Worm (Caenorhabditis elegans) whole organism, midembryonic: ENCODE measurements around the gene Y54F10AM.8.
"Not testable (repeated sequence)": the region's sequence is repeated elsewhere in the genome, so short reads cannot be mapped to it uniquely, and the experiment has no call there.

Experiments
- T22C8.4 ChIP-seq: fragments of 200-800 bp; sonication (Bioruptor generic); IDR thresholded peaks from 2 replicates; pipeline ENCODE4 v1.3.6; 2022; ENCODE audit warnings: missing genetic modification characterization, missing compliant biosample characterization
- cog-1 ChIP-seq: sonication (generic microtip); optimal IDR thresholded peaks from 2 replicates; lab custom pipeline; 2016; ENCODE audit warnings: missing genetic modification characterization, missing compliant biosample characterization
- flt-1 ChIP-seq: fragments of 200-800 bp; sonication (Bioruptor generic); IDR thresholded peaks from 2 replicates; pipeline ENCODE4 v1.3.6; 2022; ENCODE audit warnings: missing genetic modification characterization, missing compliant biosample characterization
- klf-2 ChIP-seq: fragments of 200-800 bp; sonication (Bioruptor generic); conservative IDR thresholded peaks from 2 replicates; pipeline ENCODE4 v1.3.6; 2022; ENCODE audit warnings: missing genetic modification reagents, missing genetic modification characterization, missing compliant biosample characterization
- med-1 ChIP-seq: sonication (generic microtip); optimal IDR thresholded peaks from 2 replicates; lab custom pipeline; 2017; ENCODE audit warnings: missing genetic modification characterization, mild to moderate bottlenecking, missing compliant biosample characterization, antibody characterized with exemption, missing genetic modification reagents; ENCODE audit not compliant: insufficient read depth
- ref-1 ChIP-seq: fragments of 200-800 bp; sonication (Bioruptor generic); conservative IDR thresholded peaks from 2 replicates; pipeline ENCODE4 v1.3.6; 2022; ENCODE audit warnings: missing genetic modification reagents, missing genetic modification characterization, missing compliant biosample characterization
- tab-1 ChIP-seq: fragments of 200-800 bp; sonication (Bioruptor generic); IDR thresholded peaks from 2 replicates; pipeline ENCODE4 v1.3.6; 2022; ENCODE audit warnings: missing genetic modification characterization, missing compliant biosample characterization
- ztf-23 ChIP-seq: fragments of 200-800 bp; sonication (Bioruptor generic); IDR thresholded peaks from 2 replicates; pipeline ENCODE4 v1.3.6; 2022; ENCODE audit warnings: missing genetic modification reagents, missing genetic modification characterization, missing compliant biosample characterization
- ztf-29 ChIP-seq: fragments of 200-800 bp; sonication (Bioruptor generic); IDR thresholded peaks from 2 replicates; pipeline ENCODE4 v1.3.6; 2022; ENCODE audit warnings: missing genetic modification reagents, missing genetic modification characterization, missing compliant biosample characterization

- TF ChIP-seq klf-2 (GFP tag; lab: Robert Waterston, UW) (0 out of 2 replicates have a peak, but pooled peaks have one; percentile 29), flt-1 (0 out of 2 replicates have a peak, but pooled peaks have one; percentile 14), ref-1 (0 out of 2 replicates have a peak, but pooled peaks have one; percentile 31)
- not testable (repeated sequence) for TF ChIP-seq T22C8.4; cog-1 (tag; lab: Kevin White, UChicago); tab-1 (GFP tag; lab: Robert Waterston, UW); ztf-29 (GFP tag; lab: Robert Waterston, UW); ztf-23 (GFP tag; lab: Robert Waterston, UW); med-1 (GFP tag; lab: Kevin White, UChicago)
Measured at ce11 chrIII:2500636-2501035, 7.1 kb downstream of the Y54F10AM.8 start.
